Fruit fly (Drosophila melanogaster) whole organism, wandering third instar larva: ENCODE data around the gene CG6503.

Source experiments
- CG32264 ChIP-seq: fragments of 200-800 bp; sonication (Bioruptor generic); optimal IDR thresholded peaks from 2 replicates; lab custom pipeline; 2016; ENCODE audit warnings: missing biosample characterization, missing genetic modification characterization
- CG9705 ChIP-seq: fragments of 200-800 bp; sonication (Bioruptor generic); optimal IDR thresholded peaks from 2 replicates; lab custom pipeline; 2018; ENCODE audit warnings: missing biosample characterization, mild to moderate bottlenecking, missing genetic modification characterization
- CrebA ChIP-seq: fragments of 200-800 bp; sonication (Bioruptor generic); optimal IDR thresholded peaks from 2 replicates; lab custom pipeline; 2016; ENCODE audit warnings: missing biosample characterization, mild to moderate bottlenecking, missing genetic modification characterization, borderline replicate concordance
- Dfd ChIP-seq: fragments of >200 bp; optimal IDR thresholded peaks from 2 replicates; lab custom pipeline; 2017; ENCODE audit warnings: missing biosample characterization, missing genetic modification characterization
- Dif ChIP-seq: fragments of 200-275, 200-300 bp; sonication (Bioruptor generic); optimal IDR thresholded peaks from 2 replicates; lab custom pipeline; 2018; ENCODE audit warnings: missing biosample characterization, missing genetic modification characterization; ENCODE audit not compliant: partially characterized antibody
- GATAd ChIP-seq: sonication (Bioruptor generic); optimal IDR thresholded peaks from 2 replicates; lab custom pipeline; 2016; ENCODE audit warnings: missing biosample characterization, missing genetic modification characterization
- HLH106 ChIP-seq: fragments of 200-800 bp; optimal IDR thresholded peaks from 3 replicates; lab custom pipeline; 2019; ENCODE audit warnings: missing biosample characterization, mild to moderate bottlenecking, missing genetic modification characterization, moderate library complexity
- Hnf4 ChIP-seq: fragments of 200-800 bp; sonication (Bioruptor generic); optimal IDR thresholded peaks from 2 replicates; lab custom pipeline; 2016; ENCODE audit warnings: missing biosample characterization, mild to moderate bottlenecking, missing genetic modification characterization
- Hr83 ChIP-seq: fragments of 200-300 bp; sonication (Bioruptor generic); optimal IDR thresholded peaks from 2 replicates; lab custom pipeline; 2016; ENCODE audit warnings: missing biosample characterization, mild to moderate bottlenecking, missing genetic modification characterization, moderate library complexity; ENCODE audit not compliant: poor library complexity, severe bottlenecking
- Jra ChIP-seq: sonication (Bioruptor generic); optimal IDR thresholded peaks from 2 replicates; lab custom pipeline; 2016; ENCODE audit warnings: missing biosample characterization, missing genetic modification characterization
- Mio ChIP-seq: sonication (Bioruptor generic); optimal IDR thresholded peaks from 2 replicates; lab custom pipeline; 2016; ENCODE audit warnings: missing biosample characterization, missing genetic modification characterization
- N ChIP-seq: fragments of >200 bp; optimal IDR thresholded peaks from 2 replicates; lab custom pipeline; 2018; ENCODE audit warnings: missing biosample characterization, missing external identifiers, missing genetic modification characterization
- OdsH ChIP-seq: fragments of 200-800 bp; sonication (Bioruptor generic); optimal IDR thresholded peaks from 2 replicates; lab custom pipeline; 2016; ENCODE audit warnings: missing biosample characterization, mild to moderate bottlenecking, missing genetic modification characterization
- Rel ChIP-seq, 2 experiments: fragments of 200-800 bp; sonication (Bioruptor generic) in 1 of 2; optimal IDR thresholded peaks; 2 replicates in 1 of 2; 3 replicates in 1 of 2; lab custom pipeline; 2016 to 2019; ENCODE audit warnings: mild to moderate bottlenecking in 2 of 2, missing biosample characterization in 2 of 2, missing genetic modification characterization in 2 of 2, moderate library complexity in 1 of 2
- Sp1 ChIP-seq: fragments of 200-800 bp; sonication (Bioruptor generic); optimal IDR thresholded peaks from 3 replicates; lab custom pipeline; 2019; ENCODE audit warnings: missing biosample characterization, mild to moderate bottlenecking, missing genetic modification characterization, moderate library complexity
- Vsx2 ChIP-seq: fragments of 200-300, 225-300 bp; sonication (Bioruptor generic); optimal IDR thresholded peaks from 2 replicates; lab custom pipeline; 2018; ENCODE audit warnings: missing biosample characterization, missing genetic modification characterization; ENCODE audit not compliant: partially characterized antibody
- br ChIP-seq: fragments of 200-800 bp; sonication (Bioruptor generic); optimal IDR thresholded peaks from 2 replicates; lab custom pipeline; 2016; ENCODE audit warnings: missing biosample characterization, missing genetic modification characterization
- brk ChIP-seq: fragments of 200-800 bp; sonication (Bioruptor generic); optimal IDR thresholded peaks from 2 replicates; lab custom pipeline; 2016; ENCODE audit warnings: missing biosample characterization, mild to moderate bottlenecking, missing genetic modification characterization
- dmrt93B ChIP-seq: fragments of 200-800 bp; sonication (Bioruptor generic); optimal IDR thresholded peaks from 2 replicates; lab custom pipeline; 2018; ENCODE audit warnings: missing biosample characterization, mild to moderate bottlenecking, missing genetic modification characterization
- dsf ChIP-seq: sonication (Bioruptor generic); optimal IDR thresholded peaks from 2 replicates; lab custom pipeline; 2016; ENCODE audit warnings: missing biosample characterization, missing genetic modification characterization, borderline replicate concordance
- foxo ChIP-seq, 2 experiments: fragments of 200-800 bp; sonication (Bioruptor generic); optimal IDR thresholded peaks; 2 replicates in 1 of 2; 3 replicates in 1 of 2; lab custom pipeline; 2016 to 2017; ENCODE audit warnings: missing biosample characterization in 2 of 2, missing genetic modification characterization in 2 of 2
- fru ChIP-seq: fragments of 200-800 bp; sonication (Bioruptor generic); optimal IDR thresholded peaks from 3 replicates; lab custom pipeline; 2016; ENCODE audit warnings: missing biosample characterization, mild to moderate bottlenecking, missing genetic modification characterization
- h ChIP-seq: fragments of 200-800 bp; sonication (Bioruptor generic); optimal IDR thresholded peaks from 3 replicates; lab custom pipeline; 2016; ENCODE audit warnings: missing biosample characterization, mild to moderate bottlenecking, missing genetic modification characterization
- jim ChIP-seq: fragments of 175-275, 200-325 bp; sonication (Bioruptor generic); optimal IDR thresholded peaks from 2 replicates; lab custom pipeline; 2016; ENCODE audit warnings: missing biosample characterization, mild to moderate bottlenecking, missing genetic modification characterization
- lola ChIP-seq: fragments of >200 bp; optimal IDR thresholded peaks from 2 replicates; lab custom pipeline; 2017; ENCODE audit warnings: missing biosample characterization, missing genetic modification characterization
- psq ChIP-seq: fragments of 200-800 bp; sonication (Bioruptor generic); optimal IDR thresholded peaks from 3 replicates; lab custom pipeline; 2017; ENCODE audit warnings: missing biosample characterization, mild to moderate bottlenecking, missing genetic modification characterization, moderate library complexity
- rgr ChIP-seq: fragments of 200-800 bp; sonication (Bioruptor generic); optimal IDR thresholded peaks from 3 replicates; lab custom pipeline; 2016; ENCODE audit warnings: missing biosample characterization, mild to moderate bottlenecking, missing genetic modification characterization
- sage ChIP-seq: fragments of 200-800 bp; sonication (Bioruptor generic); optimal IDR thresholded peaks from 2 replicates; lab custom pipeline; 2016; ENCODE audit warnings: missing biosample characterization, mild to moderate bottlenecking, missing genetic modification characterization
- tai ChIP-seq: sonication (Bioruptor generic); optimal IDR thresholded peaks from 2 replicates; lab custom pipeline; 2016; ENCODE audit warnings: missing biosample characterization, missing genetic modification characterization
- usp ChIP-seq: fragments of >200 bp; optimal IDR thresholded peaks from 2 replicates; lab custom pipeline; 2017; ENCODE audit warnings: missing biosample characterization, missing genetic modification characterization

The CG6503 gene

dm6 chr3R:26436001-26436400 lies 11.1 kb upstream of the CG6503 start:
- no peak for TF ChIP-seq HLH106 (tag; lab: Kevin White, UChicago)
- TF ChIP-seq dmrt93B = no peak
- no peak for TF ChIP-seq Dif (GFP tag; lab: Kevin White, UChicago)
- TF ChIP-seq Jra (GFP tag; lab: Kevin White, UChicago) = no peak
- no peak for TF ChIP-seq Hr83
- no peak for TF ChIP-seq foxo (GFP tag; optimal IDR thresholded peaks at IDR 0.05; lab: Kevin White, UChicago)
- TF ChIP-seq dsf (GFP tag; lab: Kevin White, UChicago) = no peak
- no peak for TF ChIP-seq usp (GFP tag; lab: Kevin White, UChicago)

DNA sequence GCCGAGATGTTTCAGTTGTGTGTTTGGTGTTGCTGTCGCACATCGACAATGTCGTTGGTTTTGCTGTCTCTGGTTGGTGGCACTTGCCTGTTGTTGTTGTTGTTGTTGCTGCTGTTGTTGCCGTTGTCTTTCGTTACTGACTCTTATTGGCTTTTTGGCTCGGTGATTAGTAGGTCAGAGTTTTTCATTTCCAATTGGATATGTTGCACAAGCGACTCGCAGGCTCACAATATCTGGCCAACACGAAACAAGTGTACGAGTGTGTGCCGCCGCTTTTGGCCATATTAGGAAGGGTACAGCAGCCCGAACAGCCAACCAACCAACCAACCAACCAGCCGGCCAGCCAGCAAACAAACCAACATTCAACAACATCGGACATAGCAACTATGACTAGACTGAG lies 8.8 kb upstream of the CG6503 start:
- TF ChIP-seq Dfd (no peak), rgr (GFP tag; lab: Kevin White, UChicago) (no peak), GATAd (GFP tag; lab: Kevin White, UChicago) (no peak), brk (GFP tag; lab: Kevin White, UChicago) (no peak), Sp1 (GFP tag; lab: Kevin White, UChicago) (no peak), usp (GFP tag; lab: Kevin White, UChicago) (no peak), sage (GFP tag; lab: Kevin White, UChicago) (no peak), psq (GFP tag; lab: Kevin White, UChicago) (no peak), dsf (GFP tag; lab: Kevin White, UChicago) (no peak), Rel (GFP tag; optimal IDR thresholded peaks at IDR 0.05; lab: Kevin White, UChicago) (no peak), Rel (tag; optimal IDR thresholded peaks at IDR 0.05; lab: Kevin White, UChicago) (no peak), N (GFP tag; lab: Kevin White, UChicago) (no peak), jim (no peak), dmrt93B (no peak), h (no peak), Jra (GFP tag; lab: Kevin White, UChicago) (no peak), CrebA (no peak), CG9705 (GFP tag; lab: Kevin White, UChicago) (no peak)
- TF ChIP-seq, all 38 proteins: peak for 0

- TF ChIP-seq h = peak; percentile 1
- TF ChIP-seq HLH106 (tag; lab: Kevin White, UChicago) = no peak
- TF ChIP-seq tai (GFP tag; lab: Kevin White, UChicago) = no peak
- no peak for TF ChIP-seq lola (GFP tag; lab: Kevin White, UChicago)
- TF ChIP-seq CG32264 (GFP tag; lab: Kevin White, UChicago) = no peak
- TF ChIP-seq, all 38 proteins: peak for 1
Observed at dm6 chr3R:26432978-26433377, 8.1 kb upstream of the CG6503 start.

dm6 chr3R:26432526-26432925 lies 7.6 kb upstream of the CG6503 start:
- TF ChIP-seq lola (GFP tag; lab: Kevin White, UChicago) = no peak
- no peak for TF ChIP-seq sage (GFP tag; lab: Kevin White, UChicago)
- no peak for TF ChIP-seq OdsH
- no peak for TF ChIP-seq usp (GFP tag; lab: Kevin White, UChicago)
- no peak for TF ChIP-seq Mio (GFP tag; lab: Kevin White, UChicago)

DNA sequence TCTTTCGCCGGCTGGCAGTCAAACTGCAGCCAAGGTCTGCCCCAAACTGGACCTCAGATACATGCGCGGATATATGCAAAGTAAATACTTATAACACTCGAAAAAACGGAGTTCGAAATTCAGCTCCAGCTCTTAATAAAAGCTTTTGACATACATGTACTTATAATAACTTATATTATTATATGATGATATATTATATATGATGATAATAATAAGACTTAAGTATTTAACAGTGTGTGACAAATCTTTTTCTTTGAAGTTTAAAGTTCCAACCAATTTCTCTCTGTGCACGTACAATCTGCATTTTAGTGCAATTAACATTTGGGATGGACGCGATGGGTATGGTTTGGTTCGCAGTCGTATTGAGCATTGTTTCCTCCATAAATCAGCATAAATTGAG lies 4.7 kb upstream of the CG6503 start:
- TF ChIP-seq HLH106 (tag; lab: Kevin White, UChicago) (peak; percentile 14), Vsx2 (no peak)

DNA sequence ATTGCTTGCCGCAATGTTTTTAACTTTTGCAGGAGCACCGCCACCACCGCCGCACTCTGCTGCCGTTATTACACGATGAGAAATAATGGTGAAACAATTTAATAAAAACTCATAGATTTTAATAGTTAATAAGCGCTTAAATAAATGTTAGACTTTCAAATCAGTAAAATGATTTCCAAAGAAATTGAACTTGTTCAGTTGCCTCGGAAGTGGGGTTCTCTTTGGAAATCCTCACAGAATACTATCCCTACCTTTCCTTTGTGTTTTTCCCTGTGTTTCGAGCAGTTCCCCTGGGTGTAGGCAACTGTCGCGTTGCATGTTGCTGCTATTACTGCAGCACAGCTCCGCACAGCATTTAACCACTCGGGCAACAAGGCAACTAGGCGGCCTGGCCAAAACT lies 3.3 kb upstream of the CG6503 start:
- TF ChIP-seq fru (GFP tag; lab: Kevin White, UChicago) (peak; percentile 16), psq (GFP tag; lab: Kevin White, UChicago) (no peak)

- TF ChIP-seq dsf (GFP tag; lab: Kevin White, UChicago) (no peak), h (no peak), CrebA (no peak), N (GFP tag; lab: Kevin White, UChicago) (no peak), br (GFP tag; lab: Kevin White, UChicago) (no peak), CG32264 (GFP tag; lab: Kevin White, UChicago) (no peak), lola (GFP tag; lab: Kevin White, UChicago) (no peak), Hnf4 (GFP tag; lab: Kevin White, UChicago) (no peak), usp (GFP tag; lab: Kevin White, UChicago) (no peak)
Observed at dm6 chr3R:26425681-26426080, 776 bp upstream of the CG6503 start, which contains the start of gene CG34291. CG34291 (minus strand) TSS chr3R:26425781.
